Worm (Caenorhabditis elegans): ENCODE data around the gene ZK228.4.

- TF ChIP-seq hlh-15 (tag; optimal IDR thresholded peaks at IDR 0.05), result no peak
- TF ChIP-seq pqm-1 (tag; optimal IDR thresholded peaks at IDR 0.05), result no peak
- TF ChIP-seq unc-3 (GFP tag; conservative IDR thresholded peaks at IDR 0.05), result no peak
- no peak for TF ChIP-seq unc-3 (tag; optimal IDR thresholded peaks at IDR 0.05)
- no peak for TF ChIP-seq rnt-1 (tag; optimal IDR thresholded peaks at IDR 0.05)
- TF ChIP-seq T23F11.4 (GFP tag; optimal IDR thresholded peaks at IDR 0.05), result no peak
- TF ChIP-seq ahr-1 (tag; optimal IDR thresholded peaks at IDR 0.05), result no peak
- no peak for TF ChIP-seq fkh-6 (tag; optimal IDR thresholded peaks at IDR 0.05)
- TF ChIP-seq unc-42 (tag; optimal IDR thresholded peaks at IDR 0.05), result no peak
- no peak for TF ChIP-seq ama-1 (optimal IDR thresholded peaks at IDR 0.05)
- TF ChIP-seq ceh-24 (tag; optimal IDR thresholded peaks at IDR 0.05), result no peak
- no peak for TF ChIP-seq elt-2 (tag; optimal IDR thresholded peaks at IDR 0.05)
- no peak for TF ChIP-seq ceh-2 (tag; optimal IDR thresholded peaks at IDR 0.05)
- TF ChIP-seq tbx-2 (tag; optimal IDR thresholded peaks at IDR 0.05), result no peak
- TF ChIP-seq hlh-8 (tag; optimal IDR thresholded peaks at IDR 0.05), result no peak
These were observed 46.0 kb downstream of the ZK228.4 start, which contains the start of gene Y51A2D.1 for ce11 chrV:18508564-18508963.
